Worm (Caenorhabditis elegans): ENCODE data around the gene srlf-24.

- peak; percentile 97 for TF ChIP-seq lin-39 (tag; optimal IDR thresholded peaks at IDR 0.05)
- peak; percentile 76 for TF ChIP-seq skn-1 (tag; optimal IDR thresholded peaks at IDR 0.05)
- TF ChIP-seq mdl-1 (tag; optimal IDR thresholded peaks at IDR 0.05), result peak; percentile 84
- TF ChIP-seq nhr-11 (tag; optimal IDR thresholded peaks at IDR 0.05), result peak; percentile 18
- TF ChIP-seq tbx-2 (tag; optimal IDR thresholded peaks at IDR 0.05), result peak; percentile 71
- no peak for TF ChIP-seq nhr-76 (tag; optimal IDR thresholded peaks at IDR 0.05)
- no peak for TF ChIP-seq sea-2 (GFP tag; optimal IDR thresholded peaks at IDR 0.05)
Measured at ce11 chrIV:11118837-11119491, 13.3 kb upstream of the srlf-24 start, which contains the start of the genes imp-2 and enpl-1.
